Worm (Caenorhabditis elegans): ENCODE measurements around the gene dyf-18.

dyf-18 gene

ce11 chrIV:11772119-11772518 lies 28.9 kb downstream of the dyf-18 start:
- TF ChIP-seq him-1 (tag; optimal IDR thresholded peaks at IDR 0.05) (no peak), W03F9.2 (tag; optimal IDR thresholded peaks at IDR 0.05) (no peak), dao-5 (tag; optimal IDR thresholded peaks at IDR 0.05) (no peak)

ce11 chrIV:11771064-11771463 lies 29.9 kb downstream of the dyf-18 start:
- TF ChIP-seq dao-5 (tag; optimal IDR thresholded peaks at IDR 0.05) (no peak), him-1 (tag; optimal IDR thresholded peaks at IDR 0.05) (no peak), W03F9.2 (tag; optimal IDR thresholded peaks at IDR 0.05) (no peak)

- no peak for TF ChIP-seq him-1 (tag; optimal IDR thresholded peaks at IDR 0.05)
- TF ChIP-seq dao-5 (tag; optimal IDR thresholded peaks at IDR 0.05), result no peak
- no peak for TF ChIP-seq W03F9.2 (tag; optimal IDR thresholded peaks at IDR 0.05)
These were observed 31.2 kb downstream of the dyf-18 start for ce11 chrIV:11769769-11770168.

- TF ChIP-seq dao-5 (tag; optimal IDR thresholded peaks at IDR 0.05), result no peak
- TF ChIP-seq W03F9.2 (tag; optimal IDR thresholded peaks at IDR 0.05), result no peak
- peak; percentile 77 for TF ChIP-seq him-1 (tag; optimal IDR thresholded peaks at IDR 0.05)
These were observed 35.5 kb downstream of the dyf-18 start for ce11 chrIV:11765507-11765906.

ce11 chrIV:11760700-11761459 lies 40.1 kb downstream of the dyf-18 start, which contains the start of gene T12A7.2:
T12A7.2 (minus strand) TSS chrIV:11761111.
- no peak for TF ChIP-seq dao-5 (tag; optimal IDR thresholded peaks at IDR 0.05)
- no peak for TF ChIP-seq W03F9.2 (tag; optimal IDR thresholded peaks at IDR 0.05)
- TF ChIP-seq him-1 (tag; optimal IDR thresholded peaks at IDR 0.05), result no peak

- TF ChIP-seq dao-5 (tag; optimal IDR thresholded peaks at IDR 0.05), result no peak
- TF ChIP-seq W03F9.2 (tag; optimal IDR thresholded peaks at IDR 0.05), result no peak
- no peak for TF ChIP-seq him-1 (tag; optimal IDR thresholded peaks at IDR 0.05)
These were observed 41.1 kb downstream of the dyf-18 start for ce11 chrIV:11759852-11760251.

- TF ChIP-seq dao-5 (tag; optimal IDR thresholded peaks at IDR 0.05), result no peak
- TF ChIP-seq him-1 (tag; optimal IDR thresholded peaks at IDR 0.05), result peak; percentile 77
- TF ChIP-seq W03F9.2 (tag; optimal IDR thresholded peaks at IDR 0.05), result no peak
These were observed 45.1 kb downstream of the dyf-18 start, which contains the start of gene T12A7.9 for ce11 chrIV:11755907-11756306. T12A7.9 (minus strand) TSS chrIV:11756007.

ce11 chrIV:11755003-11755402 lies 46.0 kb downstream of the dyf-18 start, which contains the start of gene T12A7.10:
T12A7.10 (minus strand) TSS chrIV:11755103.
- TF ChIP-seq him-1 (tag; optimal IDR thresholded peaks at IDR 0.05) (no peak), dao-5 (tag; optimal IDR thresholded peaks at IDR 0.05) (no peak), W03F9.2 (tag; optimal IDR thresholded peaks at IDR 0.05) (no peak)

- TF ChIP-seq him-1 (tag; optimal IDR thresholded peaks at IDR 0.05) (no peak), W03F9.2 (tag; optimal IDR thresholded peaks at IDR 0.05) (no peak)
These were observed 46.6 kb downstream of the dyf-18 start, which contains the start of gene scl-18 for ce11 chrIV:11754328-11754727. scl-18 (minus strand) TSS chrIV:11754428.

- no peak for TF ChIP-seq him-1 (tag; optimal IDR thresholded peaks at IDR 0.05)
- no peak for TF ChIP-seq dao-5 (tag; optimal IDR thresholded peaks at IDR 0.05)
- no peak for TF ChIP-seq W03F9.2 (tag; optimal IDR thresholded peaks at IDR 0.05)
These were observed 52.1 kb downstream of the dyf-18 start, which contains the start of gene T12A7.6 for ce11 chrIV:11748852-11749251. T12A7.6 (plus strand) TSS chrIV:11749220.

Data from whole organism, L4/young adult.